Fruit fly (Drosophila melanogaster) whole organism, wandering third instar larva: ENCODE data around the gene Clp.

ENCODE experiments used
- Abd-B ChIP-seq: fragments of >200 bp; optimal IDR thresholded peaks from 2 replicates; lab custom pipeline; 2017; ENCODE audit warnings: missing biosample characterization, missing genetic modification characterization
- CG32264 ChIP-seq: fragments of 200-800 bp; sonication (Bioruptor generic); optimal IDR thresholded peaks from 2 replicates; lab custom pipeline; 2016; ENCODE audit warnings: missing biosample characterization, missing genetic modification characterization
- CG9705 ChIP-seq: fragments of 200-800 bp; sonication (Bioruptor generic); optimal IDR thresholded peaks from 2 replicates; lab custom pipeline; 2018; ENCODE audit warnings: missing biosample characterization, mild to moderate bottlenecking, missing genetic modification characterization
- CrebA ChIP-seq: fragments of 200-800 bp; sonication (Bioruptor generic); optimal IDR thresholded peaks from 2 replicates; lab custom pipeline; 2016; ENCODE audit warnings: missing biosample characterization, mild to moderate bottlenecking, missing genetic modification characterization, borderline replicate concordance
- Dfd ChIP-seq: fragments of >200 bp; optimal IDR thresholded peaks from 2 replicates; lab custom pipeline; 2017; ENCODE audit warnings: missing biosample characterization, missing genetic modification characterization
- Dif ChIP-seq: fragments of 200-275, 200-300 bp; sonication (Bioruptor generic); optimal IDR thresholded peaks from 2 replicates; lab custom pipeline; 2018; ENCODE audit warnings: missing biosample characterization, missing genetic modification characterization; ENCODE audit not compliant: partially characterized antibody
- GATAd ChIP-seq: sonication (Bioruptor generic); optimal IDR thresholded peaks from 2 replicates; lab custom pipeline; 2016; ENCODE audit warnings: missing biosample characterization, missing genetic modification characterization
- HLH106 ChIP-seq: fragments of 200-800 bp; optimal IDR thresholded peaks from 3 replicates; lab custom pipeline; 2019; ENCODE audit warnings: missing biosample characterization, mild to moderate bottlenecking, missing genetic modification characterization, moderate library complexity
- Hnf4 ChIP-seq: fragments of 200-800 bp; sonication (Bioruptor generic); optimal IDR thresholded peaks from 2 replicates; lab custom pipeline; 2016; ENCODE audit warnings: missing biosample characterization, mild to moderate bottlenecking, missing genetic modification characterization
- Hr78 ChIP-seq: fragments of >200 bp; optimal IDR thresholded peaks from 2 replicates; lab custom pipeline; 2017; ENCODE audit warnings: missing biosample characterization, missing genetic modification characterization
- Hr83 ChIP-seq: fragments of 200-300 bp; sonication (Bioruptor generic); optimal IDR thresholded peaks from 2 replicates; lab custom pipeline; 2016; ENCODE audit warnings: missing biosample characterization, mild to moderate bottlenecking, missing genetic modification characterization, moderate library complexity; ENCODE audit not compliant: poor library complexity, severe bottlenecking
- Jra ChIP-seq: sonication (Bioruptor generic); optimal IDR thresholded peaks from 2 replicates; lab custom pipeline; 2016; ENCODE audit warnings: missing biosample characterization, missing genetic modification characterization
- Mio ChIP-seq: sonication (Bioruptor generic); optimal IDR thresholded peaks from 2 replicates; lab custom pipeline; 2016; ENCODE audit warnings: missing biosample characterization, missing genetic modification characterization
- Myc ChIP-seq: fragments of >200 bp; optimal IDR thresholded peaks from 2 replicates; lab custom pipeline; 2017
- N ChIP-seq: fragments of >200 bp; optimal IDR thresholded peaks from 2 replicates; lab custom pipeline; 2018; ENCODE audit warnings: missing biosample characterization, missing external identifiers, missing genetic modification characterization
- OdsH ChIP-seq: fragments of 200-800 bp; sonication (Bioruptor generic); optimal IDR thresholded peaks from 2 replicates; lab custom pipeline; 2016; ENCODE audit warnings: missing biosample characterization, mild to moderate bottlenecking, missing genetic modification characterization
- Rel ChIP-seq, 2 experiments: fragments of 200-800 bp; sonication (Bioruptor generic) in 1 of 2; optimal IDR thresholded peaks; 2 replicates in 1 of 2; 3 replicates in 1 of 2; lab custom pipeline; 2016 to 2019; ENCODE audit warnings: mild to moderate bottlenecking in 2 of 2, missing biosample characterization in 2 of 2, missing genetic modification characterization in 2 of 2, moderate library complexity in 1 of 2
- Sp1 ChIP-seq: fragments of 200-800 bp; sonication (Bioruptor generic); optimal IDR thresholded peaks from 3 replicates; lab custom pipeline; 2019; ENCODE audit warnings: missing biosample characterization, mild to moderate bottlenecking, missing genetic modification characterization, moderate library complexity
- Vsx2 ChIP-seq: fragments of 200-300, 225-300 bp; sonication (Bioruptor generic); optimal IDR thresholded peaks from 2 replicates; lab custom pipeline; 2018; ENCODE audit warnings: missing biosample characterization, missing genetic modification characterization; ENCODE audit not compliant: partially characterized antibody
- br ChIP-seq: fragments of 200-800 bp; sonication (Bioruptor generic); optimal IDR thresholded peaks from 2 replicates; lab custom pipeline; 2016; ENCODE audit warnings: missing biosample characterization, missing genetic modification characterization
- brk ChIP-seq: fragments of 200-800 bp; sonication (Bioruptor generic); optimal IDR thresholded peaks from 2 replicates; lab custom pipeline; 2016; ENCODE audit warnings: missing biosample characterization, mild to moderate bottlenecking, missing genetic modification characterization
- dl ChIP-seq, 2 experiments: fragments of 175-275, 200-275 bp in 1 of 2; fragments of 200-275 bp in 1 of 2; sonication (Bioruptor generic); optimal IDR thresholded peaks; lab custom pipeline; 2018; ENCODE audit warnings: mild to moderate bottlenecking in 2 of 2, missing biosample characterization in 2 of 2, missing genetic modification characterization in 2 of 2, moderate library complexity in 2 of 2; ENCODE audit not compliant: partially characterized antibody in 2 of 2, insufficient read depth in 1 of 2
- dmrt93B ChIP-seq: fragments of 200-800 bp; sonication (Bioruptor generic); optimal IDR thresholded peaks from 2 replicates; lab custom pipeline; 2018; ENCODE audit warnings: missing biosample characterization, mild to moderate bottlenecking, missing genetic modification characterization
- dsf ChIP-seq: sonication (Bioruptor generic); optimal IDR thresholded peaks from 2 replicates; lab custom pipeline; 2016; ENCODE audit warnings: missing biosample characterization, missing genetic modification characterization, borderline replicate concordance
- ey ChIP-seq: fragments of 200-800 bp; sonication (Bioruptor generic); optimal IDR thresholded peaks from 2 replicates; lab custom pipeline; 2016; ENCODE audit warnings: missing biosample characterization, missing genetic modification characterization
- foxo ChIP-seq, 2 experiments: fragments of 200-800 bp; sonication (Bioruptor generic); optimal IDR thresholded peaks; 2 replicates in 1 of 2; 3 replicates in 1 of 2; lab custom pipeline; 2016 to 2017; ENCODE audit warnings: missing biosample characterization in 2 of 2, missing genetic modification characterization in 2 of 2
- fru ChIP-seq: fragments of 200-800 bp; sonication (Bioruptor generic); optimal IDR thresholded peaks from 3 replicates; lab custom pipeline; 2016; ENCODE audit warnings: missing biosample characterization, mild to moderate bottlenecking, missing genetic modification characterization
- h ChIP-seq: fragments of 200-800 bp; sonication (Bioruptor generic); optimal IDR thresholded peaks from 3 replicates; lab custom pipeline; 2016; ENCODE audit warnings: missing biosample characterization, mild to moderate bottlenecking, missing genetic modification characterization
- jim ChIP-seq: fragments of 175-275, 200-325 bp; sonication (Bioruptor generic); optimal IDR thresholded peaks from 2 replicates; lab custom pipeline; 2016; ENCODE audit warnings: missing biosample characterization, mild to moderate bottlenecking, missing genetic modification characterization
- lola ChIP-seq: fragments of >200 bp; optimal IDR thresholded peaks from 2 replicates; lab custom pipeline; 2017; ENCODE audit warnings: missing biosample characterization, missing genetic modification characterization
- pan ChIP-seq: fragments of >200 bp; optimal IDR thresholded peaks from 2 replicates; lab custom pipeline; 2017
- psq ChIP-seq: fragments of 200-800 bp; sonication (Bioruptor generic); optimal IDR thresholded peaks from 3 replicates; lab custom pipeline; 2017; ENCODE audit warnings: missing biosample characterization, mild to moderate bottlenecking, missing genetic modification characterization, moderate library complexity
- rgr ChIP-seq: fragments of 200-800 bp; sonication (Bioruptor generic); optimal IDR thresholded peaks from 3 replicates; lab custom pipeline; 2016; ENCODE audit warnings: missing biosample characterization, mild to moderate bottlenecking, missing genetic modification characterization
- sage ChIP-seq: fragments of 200-800 bp; sonication (Bioruptor generic); optimal IDR thresholded peaks from 2 replicates; lab custom pipeline; 2016; ENCODE audit warnings: missing biosample characterization, mild to moderate bottlenecking, missing genetic modification characterization
- sv ChIP-seq: fragments of 200-800 bp; sonication (Bioruptor generic); optimal IDR thresholded peaks from 3 replicates; lab custom pipeline; 2016; ENCODE audit warnings: missing biosample characterization, missing genetic modification characterization
- tai ChIP-seq: sonication (Bioruptor generic); optimal IDR thresholded peaks from 2 replicates; lab custom pipeline; 2016; ENCODE audit warnings: missing biosample characterization, missing genetic modification characterization
- usp ChIP-seq: fragments of >200 bp; optimal IDR thresholded peaks from 2 replicates; lab custom pipeline; 2017; ENCODE audit warnings: missing biosample characterization, missing genetic modification characterization
- woc ChIP-seq: sonication (Bioruptor generic); optimal IDR thresholded peaks from 2 replicates; lab custom pipeline; 2016; ENCODE audit warnings: missing biosample characterization, mild to moderate bottlenecking, missing genetic modification characterization

Clp gene

dm6 chr2L:867899-868605, 48.3 kb downstream of the Clp start, which contains the start of gene aru:
Gene aru, minus strand, starts transcription at chr2L:868354.
- peak; percentile 19 for TF ChIP-seq Hr83 (GFP tag; lab: Kevin White, UChicago)
- no peak for TF ChIP-seq CG9705
- no peak for TF ChIP-seq Hr78
- peak in 1 of 2 experiments; percentile 56 for TF ChIP-seq dl (GFP tag; optimal IDR thresholded peaks at IDR 0.05; lab: Kevin White, UChicago; ENCODE audit: insufficient read depth in 1 of 2, partially characterized antibody in 2 of 2)
- TF ChIP-seq OdsH (GFP tag; lab: Kevin White, UChicago), result no peak
- no peak for TF ChIP-seq Mio (GFP tag; lab: Kevin White, UChicago)
- no peak for TF ChIP-seq usp (GFP tag; lab: Kevin White, UChicago)
- TF ChIP-seq Vsx2 (GFP tag; lab: Kevin White, UChicago), result no peak
- no peak for TF ChIP-seq jim
- peak; percentile 38 for TF ChIP-seq psq
- no peak for TF ChIP-seq Abd-B
- peak; percentile 37 for TF ChIP-seq brk (GFP tag; lab: Kevin White, UChicago)
- no peak for TF ChIP-seq ey (GFP tag; lab: Kevin White, UChicago)
- TF ChIP-seq rgr, result peak; percentile 2
- peak; percentile 68 for TF ChIP-seq fru (GFP tag; lab: Kevin White, UChicago)
- TF ChIP-seq Dif, result peak; percentile 82
- no peak for TF ChIP-seq Dfd
- TF ChIP-seq N (GFP tag; lab: Kevin White, UChicago), result no peak
- TF ChIP-seq tai (GFP tag; lab: Kevin White, UChicago), result no peak
- TF ChIP-seq dsf (GFP tag; lab: Kevin White, UChicago), result no peak
- TF ChIP-seq Sp1 (GFP tag; lab: Kevin White, UChicago), result peak; percentile 30
- TF ChIP-seq CrebA (GFP tag; lab: Kevin White, UChicago), result no peak
- TF ChIP-seq CG32264 (GFP tag; lab: Kevin White, UChicago), result no peak
- no peak for TF ChIP-seq Rel (GFP tag; optimal IDR thresholded peaks at IDR 0.05; lab: Kevin White, UChicago)
- peak; percentile 6 for TF ChIP-seq Rel (tag; optimal IDR thresholded peaks at IDR 0.05; lab: Kevin White, UChicago)
- no peak for TF ChIP-seq dmrt93B
- TF ChIP-seq Myc (lab: Kevin White, UChicago), result no peak
- TF ChIP-seq GATAd (GFP tag; lab: Kevin White, UChicago), result no peak
- no peak for TF ChIP-seq sv
- peak; percentile 36 for TF ChIP-seq woc
- TF ChIP-seq lola (GFP tag; lab: Kevin White, UChicago), result no peak
- TF ChIP-seq Jra (GFP tag; lab: Kevin White, UChicago), result no peak
- peak; percentile 43 for TF ChIP-seq Hnf4 (GFP tag; lab: Kevin White, UChicago)
- TF ChIP-seq HLH106 (tag; lab: Kevin White, UChicago), result peak; percentile 43
- TF ChIP-seq h (GFP tag; lab: Kevin White, UChicago), result peak; percentile 48
- TF ChIP-seq pan (lab: Kevin White, UChicago), result no peak
- TF ChIP-seq sage (GFP tag; lab: Kevin White, UChicago), result peak; percentile 21
- no peak for TF ChIP-seq foxo (GFP tag; optimal IDR thresholded peaks at IDR 0.05; lab: Kevin White, UChicago)
- no peak for TF ChIP-seq br (GFP tag; lab: Kevin White, UChicago)
- TF ChIP-seq, all 38 proteins: peak for 14

dm6 chr2L:868961-869360, 49.2 kb downstream of the Clp start:
- TF ChIP-seq CrebA (GFP tag; lab: Kevin White, UChicago) (no peak), Vsx2 (GFP tag; lab: Kevin White, UChicago) (no peak), Dfd (no peak), GATAd (GFP tag; lab: Kevin White, UChicago) (no peak), fru (GFP tag; lab: Kevin White, UChicago) (no peak), sage (GFP tag; lab: Kevin White, UChicago) (no peak), h (GFP tag; lab: Kevin White, UChicago) (no peak), rgr (no peak), dsf (GFP tag; lab: Kevin White, UChicago) (no peak), brk (GFP tag; lab: Kevin White, UChicago) (no peak), tai (GFP tag; lab: Kevin White, UChicago) (no peak), pan (lab: Kevin White, UChicago) (no peak), CG32264 (GFP tag; lab: Kevin White, UChicago) (no peak), Mio (GFP tag; lab: Kevin White, UChicago) (no peak), Dif (no peak), usp (GFP tag; lab: Kevin White, UChicago) (no peak), Rel (GFP tag; optimal IDR thresholded peaks at IDR 0.05; lab: Kevin White, UChicago) (no peak), Rel (tag; optimal IDR thresholded peaks at IDR 0.05; lab: Kevin White, UChicago) (no peak), Myc (lab: Kevin White, UChicago) (no peak)
- TF ChIP-seq, all 38 proteins: peak for 0
